Worm (Caenorhabditis elegans) whole organism, L4 larva: ENCODE results near the gene pde-12.

ENCODE experiments used
- D1046.2 ChIP-seq: fragments of 200-800 bp; sonication (Bioruptor generic); IDR thresholded peaks from 2 replicates; pipeline ENCODE4 v1.3.6; 2022; ENCODE audit warnings: missing genetic modification characterization, missing compliant biosample characterization
- F26F4.8 ChIP-seq: fragments of 200-800 bp; sonication (Bioruptor generic); conservative IDR thresholded peaks from 2 replicates; pipeline ENCODE4 v1.3.6; 2022; ENCODE audit warnings: missing genetic modification characterization, missing compliant biosample characterization
- F37D6.2 ChIP-seq: sonication (generic microtip); optimal IDR thresholded peaks from 2 replicates; lab custom pipeline; 2016; ENCODE audit warnings: mild to moderate bottlenecking, missing genetic modification characterization, missing compliant biosample characterization
- F49E8.2 ChIP-seq: sonication (generic microtip); optimal IDR thresholded peaks from 2 replicates; lab custom pipeline; 2016; ENCODE audit warnings: missing compliant biosample characterization, mild to moderate bottlenecking, missing genetic modification characterization, borderline replicate concordance
- Y105C5A.15 ChIP-seq: fragments of 200-800 bp; sonication (Bioruptor generic); IDR thresholded peaks from 2 replicates; pipeline ENCODE4 v1.3.6; 2022; ENCODE audit warnings: missing genetic modification characterization, missing compliant biosample characterization
- Y75B8A.6 ChIP-seq: fragments of 200-800 bp; sonication (Bioruptor generic); IDR thresholded peaks from 2 replicates; pipeline ENCODE4 v1.3.6; 2022; ENCODE audit warnings: missing genetic modification reagents, missing genetic modification characterization, missing compliant biosample characterization
- aha-1 ChIP-seq: fragments of 150-350 bp; peaks from one replicate; lab custom pipeline; 2014; ENCODE audit warnings: missing biosample characterization, missing genetic modification characterization
- aly-2 ChIP-seq: sonication (generic microtip); optimal IDR thresholded peaks from 2 replicates; lab custom pipeline; 2018; ENCODE audit warnings: missing biosample characterization, missing genetic modification characterization
- arid-1 ChIP-seq: fragments of 200-800 bp; sonication (Bioruptor generic); conservative IDR thresholded peaks from 2 replicates; pipeline ENCODE4 v1.3.6; 2022; ENCODE audit warnings: missing genetic modification reagents, missing genetic modification characterization, missing compliant biosample characterization
- ceh-20 ChIP-seq: fragments of 200-800 bp; sonication (Bioruptor generic); IDR thresholded peaks from 2 replicates; pipeline ENCODE4 v1.3.6; 2022; ENCODE audit warnings: missing genetic modification reagents, missing genetic modification characterization, missing compliant biosample characterization
- daf-16 ChIP-seq, 3 experiments: sonication (generic microtip); optimal IDR thresholded peaks; 2 replicates each; lab custom pipeline; 2016 to 2017; ENCODE audit warnings: missing genetic modification characterization in 3 of 3, missing genetic modification reagents in 3 of 3, mild to moderate bottlenecking in 2 of 3, missing compliant biosample characterization in 2 of 3, missing biosample characterization in 1 of 3, moderate library complexity in 1 of 3
- dmd-6 ChIP-seq: fragments of 200-800 bp; sonication (Bioruptor generic); IDR thresholded peaks from 2 replicates; pipeline ENCODE4 v1.3.6; 2022; ENCODE audit warnings: missing genetic modification reagents, missing genetic modification characterization, missing compliant biosample characterization
- dmd-8 ChIP-seq: fragments of 200-800 bp; sonication (Bioruptor generic); IDR thresholded peaks from 2 replicates; pipeline ENCODE4 v1.3.6; 2022; ENCODE audit warnings: missing genetic modification characterization, missing compliant biosample characterization
- dpl-1 ChIP-seq: fragments of 150-350 bp; optimal IDR thresholded peaks from 2 replicates; lab custom pipeline; 2014; ENCODE audit warnings: missing biosample characterization, missing genetic modification reagents, missing genetic modification characterization
- egl-27 ChIP-seq: sonication (generic microtip); optimal IDR thresholded peaks from 3 replicates; lab custom pipeline; 2017; ENCODE audit warnings: missing biosample characterization, missing genetic modification reagents, missing genetic modification characterization
- hmg-1.1 ChIP-seq: fragments of 200-800 bp; sonication (Bioruptor generic); IDR thresholded peaks from 2 replicates; pipeline ENCODE4 v1.3.6; 2022; ENCODE audit warnings: missing genetic modification reagents, missing genetic modification characterization, missing compliant biosample characterization
- jun-1 ChIP-seq: fragments of 150-350 bp; optimal IDR thresholded peaks from 2 replicates; lab custom pipeline; 2014; ENCODE audit warnings: missing biosample characterization, missing genetic modification reagents, missing genetic modification characterization
- lim-7 ChIP-seq: fragments of 200-800 bp; sonication (Bioruptor generic); IDR thresholded peaks from 2 replicates; pipeline ENCODE4 v1.3.6; 2022; ENCODE audit warnings: missing genetic modification characterization, missing compliant biosample characterization
- lin-1 ChIP-seq: fragments of 200-800 bp; sonication (Bioruptor generic); IDR thresholded peaks from 2 replicates; pipeline ENCODE4 v1.3.6; 2022; ENCODE audit warnings: missing genetic modification reagents, missing genetic modification characterization, missing compliant biosample characterization
- lir-3 ChIP-seq: sonication (generic microtip); optimal IDR thresholded peaks from 2 replicates; lab custom pipeline; 2016; ENCODE audit warnings: mild to moderate bottlenecking, missing genetic modification characterization, missing compliant biosample characterization
- madf-5 ChIP-seq, 2 experiments: fragments of 200-800 bp; sonication (Bioruptor generic); IDR thresholded peaks; 2 replicates each; pipeline ENCODE4 v1.3.6; 2022; ENCODE audit warnings: missing compliant biosample characterization in 2 of 2, missing genetic modification characterization in 2 of 2
- mes-2 ChIP-seq: sonication (generic microtip); optimal IDR thresholded peaks from 2 replicates; lab custom pipeline; 2016; ENCODE audit warnings: missing genotype, mild to moderate bottlenecking, missing genetic modification characterization, missing compliant biosample characterization; ENCODE audit not compliant: poor library complexity, severe bottlenecking
- nhr-11 ChIP-seq: fragments of 150-350 bp; optimal IDR thresholded peaks from 2 replicates; lab custom pipeline; 2014; ENCODE audit warnings: missing biosample characterization, missing genetic modification characterization
- nhr-111 ChIP-seq: fragments of 200-800 bp; sonication (Bioruptor generic); optimal IDR thresholded peaks from 2 replicates; lab custom pipeline; 2018; ENCODE audit warnings: mild to moderate bottlenecking, missing genetic modification characterization, missing compliant biosample characterization
- nhr-25 ChIP-seq: sonication (generic microtip); optimal IDR thresholded peaks from 2 replicates; lab custom pipeline; 2017; ENCODE audit warnings: missing genetic modification characterization, mild to moderate bottlenecking, missing compliant biosample characterization, antibody characterized with exemption, moderate library complexity, borderline replicate concordance; ENCODE audit not compliant: insufficient read depth
- nhr-28 ChIP-seq: fragments of 150-350 bp; optimal IDR thresholded peaks from 2 replicates; lab custom pipeline; 2014; ENCODE audit warnings: missing biosample characterization, missing genetic modification characterization
- nhr-6 ChIP-seq: fragments of 150-350 bp; optimal IDR thresholded peaks from 2 replicates; lab custom pipeline; 2014; ENCODE audit warnings: missing biosample characterization, missing genetic modification characterization
- nhr-77 ChIP-seq: fragments of 150-350 bp; optimal IDR thresholded peaks from 2 replicates; lab custom pipeline; 2014; ENCODE audit warnings: missing biosample characterization, missing genetic modification characterization
- pha-4 ChIP-seq, 2 experiments: fragments of 150-350 bp in 1 of 2; fragments of 200-800 bp in 1 of 2; sonication (Bioruptor generic) in 1 of 2; IDR thresholded peaks in 1 of 2; optimal IDR thresholded peaks in 1 of 2; 2 replicates each; pipeline versions ENCODE4 v1.3.6 to Lab custom; 2014 to 2022; ENCODE audit warnings: missing genetic modification characterization in 2 of 2, missing genetic modification reagents in 2 of 2, missing biosample characterization in 1 of 2, missing compliant biosample characterization in 1 of 2
- php-3 ChIP-seq: fragments of 200-800 bp; sonication (Bioruptor generic); IDR thresholded peaks from 2 replicates; pipeline ENCODE4 v1.3.6; 2022; ENCODE audit warnings: missing genetic modification reagents, missing genetic modification characterization, missing compliant biosample characterization
- pqm-1 ChIP-seq: sonication (generic microtip); optimal IDR thresholded peaks from 2 replicates; lab custom pipeline; 2017; ENCODE audit warnings: missing biosample characterization, missing genetic modification characterization
- sdz-12 ChIP-seq: fragments of 200-800 bp; sonication (Bioruptor generic); optimal IDR thresholded peaks from 2 replicates; lab custom pipeline; 2018; ENCODE audit warnings: mild to moderate bottlenecking, missing genetic modification characterization, missing compliant biosample characterization
- snpc-4 ChIP-seq: fragments of 150-350 bp; optimal IDR thresholded peaks from 2 replicates; lab custom pipeline; 2014; ENCODE audit warnings: missing biosample characterization, missing genetic modification characterization
- spr-3 ChIP-seq: fragments of 200-800 bp; sonication (Bioruptor generic); optimal IDR thresholded peaks from 2 replicates; lab custom pipeline; 2018; ENCODE audit warnings: mild to moderate bottlenecking, missing genetic modification characterization, missing compliant biosample characterization
- tag-97 ChIP-seq: fragments of 200-800 bp; sonication (Bioruptor generic); IDR thresholded peaks from 2 replicates; pipeline ENCODE4 v1.3.6; 2022; ENCODE audit warnings: missing genetic modification characterization, missing compliant biosample characterization
- tra-1 ChIP-seq: fragments of 200-800 bp; sonication (Bioruptor generic); IDR thresholded peaks from 2 replicates; pipeline ENCODE4 v1.3.6; 2022; ENCODE audit warnings: missing genetic modification reagents, missing genetic modification characterization, missing compliant biosample characterization
- unc-62 ChIP-seq, 3 experiments: fragments of 150-350 bp in 1 of 3; sonication (generic microtip); optimal IDR thresholded peaks in 2 of 3; peaks in 1 of 3; 1 replicate in 1 of 3; 2 replicates in 2 of 3; lab custom pipeline; 2014 to 2017; ENCODE audit warnings: missing biosample characterization in 3 of 3, missing genetic modification characterization in 3 of 3, missing genetic modification reagents in 3 of 3, missing genotype in 1 of 3
- zfp-3 ChIP-seq: fragments of 200-800 bp; sonication (Bioruptor generic); conservative IDR thresholded peaks from 2 replicates; pipeline ENCODE4 v1.3.6; 2022; ENCODE audit warnings: missing genetic modification reagents, missing genetic modification characterization, missing compliant biosample characterization
- zip-11 ChIP-seq: fragments of 200-800 bp; sonication (Bioruptor generic); IDR thresholded peaks from 2 replicates; pipeline ENCODE4 v1.3.6; 2022; ENCODE audit warnings: missing genetic modification characterization, missing compliant biosample characterization

The pde-12 gene

ce11 chrIII:10848858-10849257 lies 4.0 kb upstream of the pde-12 start, which contains the start of the genes fbxb-85 and hex-3 (continued):
- TF ChIP-seq nhr-25 (peak; percentile 68), sdz-12 (GFP tag; lab: Kevin White, UChicago) (no peak), hmg-1.1 (peak; percentile 94), nhr-77 (tag; lab: Kevin White, UChicago) (peak; percentile 82), aly-2 (tag; lab: Kevin White, UChicago) (no peak), F49E8.2 (peak; percentile 88), pqm-1 (tag; lab: Kevin White, UChicago) (no peak), snpc-4 (no peak)

ce11 chrIII:10832636-10833035 lies 12.2 kb downstream of the pde-12 start, which contains the start of gene sbsp-1:
Gene sbsp-1, plus strand, starts transcription at chrIII:10832936.
- no peak for TF ChIP-seq jun-1 (tag; lab: Kevin White, UChicago)
- TF ChIP-seq F26F4.8 = no peak
- TF ChIP-seq lim-7 = no peak
- no peak for TF ChIP-seq F37D6.2 (tag; lab: Kevin White, UChicago)
- no peak for TF ChIP-seq nhr-111 (GFP tag; lab: Kevin White, UChicago)
- TF ChIP-seq lir-3 (tag; lab: Kevin White, UChicago) = no peak
- no peak for TF ChIP-seq Y75B8A.6 (GFP tag; lab: Robert Waterston, UW)
- no peak for TF ChIP-seq spr-3 (GFP tag; lab: Kevin White, UChicago)
- no peak for TF ChIP-seq madf-5 (GFP tag; IDR thresholded peaks at IDR 0.05; lab: Robert Waterston, UW)
- TF ChIP-seq D1046.2 (GFP tag; lab: Robert Waterston, UW) = no peak
- no peak for TF ChIP-seq php-3 (GFP tag; lab: Robert Waterston, UW)

- TF ChIP-seq aha-1 (tag; lab: Kevin White, UChicago) = peak; percentile 58
- TF ChIP-seq ceh-20 (GFP tag; lab: Robert Waterston, UW) = no peak
- TF ChIP-seq lir-3 (tag; lab: Kevin White, UChicago) = no peak
- TF ChIP-seq egl-27 = no peak
Observed at ce11 chrIII:10831483-10831882, 13.3 kb downstream of the pde-12 start.

- no peak for TF ChIP-seq ceh-20 (GFP tag; lab: Robert Waterston, UW)
- TF ChIP-seq zip-11 = no peak
- no peak for TF ChIP-seq Y75B8A.6 (GFP tag; lab: Robert Waterston, UW)
- TF ChIP-seq mes-2 (tag; lab: Kevin White, UChicago) = no peak
- TF ChIP-seq arid-1 = no peak
- no peak for TF ChIP-seq pha-4 (GFP tag; IDR thresholded peaks at IDR 0.05; lab: Robert Waterston, UW)
- TF ChIP-seq pha-4 (tag; optimal IDR thresholded peaks at IDR 0.05; lab: Kevin White, UChicago) = no peak
Observed at ce11 chrIII:10825088-10825487, 19.7 kb downstream of the pde-12 start.

ce11 chrIII:10824206-10824605 lies 20.6 kb downstream of the pde-12 start:
- TF ChIP-seq unc-62 (GFP tag; optimal IDR thresholded peaks at IDR 0.05 in 1 of 2; lab: Kevin White, UChicago) (peak in 1 of 2 experiments; percentile 33), unc-62 (tag; optimal IDR thresholded peaks at IDR 0.05; lab: Kevin White, UChicago) (no peak), nhr-11 (tag; lab: Kevin White, UChicago) (peak; percentile 21), daf-16 (GFP tag; optimal IDR thresholded peaks at IDR 0.05; lab: Kevin White, UChicago) (peak in 1 of 2 experiments; percentile 21), daf-16 (tag; optimal IDR thresholded peaks at IDR 0.05; lab: Kevin White, UChicago) (no peak), egl-27 (no peak)
- TF ChIP-seq, all 104 proteins: peak for 3

DNA sequence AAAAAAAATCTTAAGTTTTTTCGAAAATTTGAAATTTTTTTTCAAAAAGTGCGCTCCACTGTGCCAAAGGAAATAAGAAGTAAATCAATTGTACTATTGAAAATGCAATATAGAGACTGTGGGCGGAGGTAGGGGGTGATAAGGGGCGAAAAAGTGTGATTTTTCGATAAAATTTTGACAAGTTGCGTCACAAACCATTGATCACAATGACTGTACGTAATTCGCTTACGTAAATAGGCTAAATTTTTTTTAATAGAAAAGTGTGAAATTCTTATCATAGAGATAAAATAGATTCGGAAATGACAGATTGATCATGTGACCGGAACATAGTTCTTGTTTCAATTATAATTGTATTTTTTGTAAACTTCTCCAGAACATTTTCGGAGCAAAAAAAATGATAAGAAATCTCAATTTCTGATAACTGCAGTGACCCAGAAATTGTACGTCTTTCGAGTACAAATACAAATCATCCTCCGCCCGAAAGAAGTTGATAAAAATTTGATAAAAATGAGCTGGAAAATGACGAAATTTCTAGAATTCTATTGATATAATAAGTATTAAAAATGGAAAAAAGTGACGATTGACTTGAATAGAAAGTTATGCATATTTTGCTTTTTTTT lies 22.2 kb downstream of the pde-12 start:
- TF ChIP-seq tag-97 (GFP tag; lab: Robert Waterston, UW) = no peak
- peak; percentile 33; the same call in 1 of the 2 replicates for TF ChIP-seq lin-1
- no peak for TF ChIP-seq nhr-6
- no peak for TF ChIP-seq zip-11
- TF ChIP-seq daf-16 (GFP tag; optimal IDR thresholded peaks at IDR 0.05; lab: Kevin White, UChicago) = peak in 1 of 2 experiments; percentile 45
- TF ChIP-seq daf-16 (tag; optimal IDR thresholded peaks at IDR 0.05; lab: Kevin White, UChicago) = peak; percentile 88
- peak; percentile 69 for TF ChIP-seq nhr-28 (tag; lab: Kevin White, UChicago)
- TF ChIP-seq dmd-6 (GFP tag; lab: Robert Waterston, UW) = peak; percentile 82
- TF ChIP-seq dpl-1 = no peak
- no peak for TF ChIP-seq Y105C5A.15 (GFP tag; lab: Robert Waterston, UW)
- 0 out of 2 replicates have a peak, but pooled peaks have one; percentile 57 for TF ChIP-seq ceh-20 (GFP tag; lab: Robert Waterston, UW)
- peak; percentile 94 for TF ChIP-seq php-3 (GFP tag; lab: Robert Waterston, UW)
- TF ChIP-seq dmd-8 (GFP tag; lab: Robert Waterston, UW) = no peak
- no peak for TF ChIP-seq zfp-3
- no peak for TF ChIP-seq lim-7
- peak; percentile 20; the same call in 1 of the 2 replicates for TF ChIP-seq pha-4 (GFP tag; IDR thresholded peaks at IDR 0.05; lab: Robert Waterston, UW)
- no peak for TF ChIP-seq pha-4 (tag; optimal IDR thresholded peaks at IDR 0.05; lab: Kevin White, UChicago)
- peak; percentile 78 for TF ChIP-seq tra-1 (GFP tag; lab: Robert Waterston, UW)
